Worm (Caenorhabditis elegans) whole organism, late embryonic: ENCODE data around the gene F38E9.4.

Experiments
- C08G9.2 ChIP-seq: sonication (generic microtip); optimal IDR thresholded peaks from 2 replicates; lab custom pipeline; 2016; ENCODE audit warnings: mild to moderate bottlenecking, missing genetic modification characterization, moderate library complexity, missing compliant biosample characterization
- C38D4.7 ChIP-seq: fragments of 200-800 bp; sonication (Bioruptor generic); optimal IDR thresholded peaks from 2 replicates; lab custom pipeline; 2018; ENCODE audit warnings: mild to moderate bottlenecking, missing genetic modification characterization, moderate library complexity, missing compliant biosample characterization
- F13H6.1 ChIP-seq: sonication (generic microtip); optimal IDR thresholded peaks from 2 replicates; lab custom pipeline; 2016; ENCODE audit warnings: missing genetic modification characterization, missing compliant biosample characterization
- K09A11.1 ChIP-seq: sonication (generic microtip); optimal IDR thresholded peaks from 2 replicates; lab custom pipeline; 2017; ENCODE audit warnings: antibody characterized with exemption, mild to moderate bottlenecking, missing genetic modification characterization, missing compliant biosample characterization; ENCODE audit not compliant: insufficient read depth
- ceh-24 ChIP-seq: sonication (generic microtip); optimal IDR thresholded peaks from 2 replicates; lab custom pipeline; 2016; ENCODE audit warnings: mild to moderate bottlenecking, missing genetic modification characterization, missing compliant biosample characterization
- ceh-48 ChIP-seq: sonication (generic microtip); optimal IDR thresholded peaks from 2 replicates; lab custom pipeline; 2016; ENCODE audit warnings: missing genetic modification characterization, inconsistent platforms, missing compliant biosample characterization
- elt-2 ChIP-seq: sonication (generic microtip); optimal IDR thresholded peaks from 2 replicates; lab custom pipeline; 2016; ENCODE audit warnings: missing genetic modification reagents, missing genetic modification characterization, missing compliant biosample characterization
- hlh-30 ChIP-seq: sonication (generic microtip); optimal IDR thresholded peaks from 2 replicates; lab custom pipeline; 2017; ENCODE audit warnings: antibody characterized with exemption, missing genetic modification characterization, missing compliant biosample characterization; ENCODE audit not compliant: insufficient read depth
- mec-3 ChIP-seq: sonication (generic microtip); optimal IDR thresholded peaks from 2 replicates; lab custom pipeline; 2016; ENCODE audit warnings: borderline replicate concordance, missing genetic modification characterization, missing compliant biosample characterization
- pag-3 ChIP-seq: sonication (generic microtip); optimal IDR thresholded peaks from 2 replicates; lab custom pipeline; 2016; ENCODE audit warnings: missing compliant biosample characterization, missing genetic modification characterization, borderline replicate concordance
- tbx-2 ChIP-seq: sonication (generic microtip); optimal IDR thresholded peaks from 2 replicates; lab custom pipeline; 2016; ENCODE audit warnings: missing genetic modification characterization, missing compliant biosample characterization
- zip-5 ChIP-seq: sonication (generic microtip); optimal IDR thresholded peaks from 2 replicates; lab custom pipeline; 2016; ENCODE audit warnings: missing genetic modification characterization, missing compliant biosample characterization

DNA sequence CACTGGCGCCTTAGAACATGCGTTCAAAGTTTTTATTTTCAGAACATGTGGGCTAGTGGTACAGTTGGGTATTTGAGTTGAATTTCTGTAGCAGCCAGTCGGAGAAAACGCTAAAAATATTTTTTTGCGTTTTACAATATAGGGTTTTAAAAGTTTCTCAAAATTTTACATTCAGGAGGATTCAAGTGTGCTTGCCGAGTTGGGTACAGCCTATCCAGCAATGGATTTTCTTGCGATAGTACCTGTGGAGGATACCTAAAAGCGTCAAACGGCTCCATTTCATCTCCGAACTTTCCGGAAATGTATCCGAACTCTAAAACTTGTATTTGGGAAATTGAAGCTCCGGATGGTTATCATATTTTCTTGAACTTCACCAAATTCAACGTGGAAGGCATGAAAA, 14.4 kb downstream of the F38E9.4 start:
- TF ChIP-seq mec-3 (tag; lab: Kevin White, UChicago): no peak
- no peak for TF ChIP-seq zip-5 (tag; lab: Kevin White, UChicago)
- no peak for TF ChIP-seq hlh-30 (tag; lab: Kevin White, UChicago)
- no peak for TF ChIP-seq C08G9.2 (tag; lab: Kevin White, UChicago)
- TF ChIP-seq K09A11.1 (tag; lab: Kevin White, UChicago): no peak
- no peak for TF ChIP-seq ceh-48
- no peak for TF ChIP-seq pag-3
- TF ChIP-seq ceh-24: no peak
- TF ChIP-seq C38D4.7 (GFP tag; lab: Kevin White, UChicago): no peak
- TF ChIP-seq F13H6.1 (tag; lab: Kevin White, UChicago): no peak
- no peak for TF ChIP-seq tbx-2 (tag; lab: Kevin White, UChicago)
- no peak for TF ChIP-seq elt-2 (tag; lab: Kevin White, UChicago)
